Worm (Caenorhabditis elegans) whole organism, late embryonic: Measurements from ENCODE around the gene hum-6.

ENCODE experiments used
- C08G9.2 ChIP-seq: sonication (generic microtip); optimal IDR thresholded peaks from 2 replicates; lab custom pipeline; 2016; ENCODE audit warnings: mild to moderate bottlenecking, missing genetic modification characterization, moderate library complexity, missing compliant biosample characterization
- K09A11.1 ChIP-seq: sonication (generic microtip); optimal IDR thresholded peaks from 2 replicates; lab custom pipeline; 2017; ENCODE audit warnings: antibody characterized with exemption, mild to moderate bottlenecking, missing genetic modification characterization, missing compliant biosample characterization; ENCODE audit not compliant: insufficient read depth
- T23F11.4 ChIP-seq: fragments of 200-800 bp; sonication (Bioruptor generic); optimal IDR thresholded peaks from 2 replicates; lab custom pipeline; 2018; ENCODE audit warnings: mild to moderate bottlenecking, missing genetic modification characterization, missing compliant biosample characterization
- Y22D7AL.16 ChIP-seq: sonication (generic microtip); optimal IDR thresholded peaks from 2 replicates; lab custom pipeline; 2016; ENCODE audit warnings: missing genetic modification characterization, missing compliant biosample characterization
- ahr-1 ChIP-seq: sonication (generic microtip); optimal IDR thresholded peaks from 2 replicates; lab custom pipeline; 2016; ENCODE audit warnings: missing genetic modification characterization, missing compliant biosample characterization
- ceh-2 ChIP-seq: sonication (generic microtip); optimal IDR thresholded peaks from 2 replicates; lab custom pipeline; 2016; ENCODE audit warnings: missing genotype, missing genetic modification characterization, missing compliant biosample characterization
- ceh-24 ChIP-seq: sonication (generic microtip); optimal IDR thresholded peaks from 2 replicates; lab custom pipeline; 2016; ENCODE audit warnings: mild to moderate bottlenecking, missing genetic modification characterization, missing compliant biosample characterization
- ceh-31 ChIP-seq: sonication (generic microtip); optimal IDR thresholded peaks from 2 replicates; lab custom pipeline; 2016; ENCODE audit warnings: missing genetic modification characterization, missing compliant biosample characterization
- ceh-45 ChIP-seq: fragments of 200-800 bp; sonication (Bioruptor generic); IDR thresholded peaks from 2 replicates; pipeline ENCODE4 v1.3.6; 2022; ENCODE audit warnings: missing genetic modification reagents, missing genetic modification characterization, missing compliant biosample characterization
- ceh-6 ChIP-seq: fragments of 200-800 bp; sonication (Bioruptor generic); optimal IDR thresholded peaks from 2 replicates; lab custom pipeline; 2018; ENCODE audit warnings: mild to moderate bottlenecking, missing genetic modification characterization, missing compliant biosample characterization
- ceh-9 ChIP-seq: sonication (generic microtip); optimal IDR thresholded peaks from 2 replicates; lab custom pipeline; 2016; ENCODE audit warnings: mild to moderate bottlenecking, missing genetic modification characterization, inconsistent platforms, missing compliant biosample characterization
- dmd-4 ChIP-seq: sonication (generic microtip); optimal IDR thresholded peaks from 2 replicates; lab custom pipeline; 2016; ENCODE audit warnings: borderline replicate concordance, missing genetic modification characterization, missing compliant biosample characterization
- dve-1 ChIP-seq: sonication (generic microtip); optimal IDR thresholded peaks from 2 replicates; lab custom pipeline; 2017; ENCODE audit warnings: antibody characterized with exemption, mild to moderate bottlenecking, missing genetic modification characterization, missing compliant biosample characterization
- ets-4 ChIP-seq: sonication (generic microtip); optimal IDR thresholded peaks from 2 replicates; lab custom pipeline; 2016; ENCODE audit warnings: missing genetic modification characterization, missing compliant biosample characterization
- eyg-1 ChIP-seq: sonication (generic microtip); optimal IDR thresholded peaks from 2 replicates; lab custom pipeline; 2016; ENCODE audit warnings: missing genotype, missing genetic modification characterization, missing compliant biosample characterization
- gmeb-2 ChIP-seq: sonication (generic microtip); optimal IDR thresholded peaks from 2 replicates; lab custom pipeline; 2016; ENCODE audit warnings: missing genetic modification characterization, inconsistent platforms, missing compliant biosample characterization
- hlh-13 ChIP-seq: fragments of 200-800 bp; sonication (Bioruptor generic); optimal IDR thresholded peaks from 2 replicates; lab custom pipeline; 2018; ENCODE audit warnings: mild to moderate bottlenecking, missing genetic modification characterization, missing compliant biosample characterization
- hlh-15 ChIP-seq: sonication (generic microtip); optimal IDR thresholded peaks from 2 replicates; lab custom pipeline; 2016; ENCODE audit warnings: missing genetic modification characterization, missing compliant biosample characterization
- hlh-6 ChIP-seq: sonication (generic microtip); optimal IDR thresholded peaks from 2 replicates; lab custom pipeline; 2016; ENCODE audit warnings: missing genotype, missing genetic modification characterization, missing compliant biosample characterization
- mec-3 ChIP-seq: sonication (generic microtip); optimal IDR thresholded peaks from 2 replicates; lab custom pipeline; 2016; ENCODE audit warnings: borderline replicate concordance, missing genetic modification characterization, missing compliant biosample characterization
- nhr-232 ChIP-seq: sonication (generic microtip); optimal IDR thresholded peaks from 2 replicates; lab custom pipeline; 2016; ENCODE audit warnings: missing genetic modification characterization, missing compliant biosample characterization
- npax-4 ChIP-seq: sonication (generic microtip); optimal IDR thresholded peaks from 2 replicates; lab custom pipeline; 2016; ENCODE audit warnings: missing genetic modification characterization, missing compliant biosample characterization
- pha-2 ChIP-seq: sonication (generic microtip); optimal IDR thresholded peaks from 2 replicates; lab custom pipeline; 2017; ENCODE audit warnings: mild to moderate bottlenecking, missing genetic modification characterization, missing compliant biosample characterization
- pha-4 ChIP-seq: fragments of 150-350 bp; optimal IDR thresholded peaks from 2 replicates; lab custom pipeline; 2018; ENCODE audit warnings: missing biosample characterization, missing genetic modification reagents, missing genetic modification characterization
- pros-1 ChIP-seq: fragments of 150-350 bp; optimal IDR thresholded peaks from 2 replicates; lab custom pipeline; 2014; ENCODE audit warnings: missing biosample characterization, missing genetic modification reagents, missing genetic modification characterization
- ref-2 ChIP-seq: sonication (generic microtip); optimal IDR thresholded peaks from 2 replicates; lab custom pipeline; 2016; ENCODE audit warnings: missing genetic modification characterization, missing compliant biosample characterization
- sdc-2 ChIP-seq: sonication (generic microtip); optimal IDR thresholded peaks from 2 replicates; lab custom pipeline; 2016; ENCODE audit warnings: missing genotype, missing genetic modification characterization, missing compliant biosample characterization
- sox-2 ChIP-seq: fragments of 200-800 bp; sonication (Bioruptor generic); IDR thresholded peaks from 2 replicates; pipeline ENCODE4 v1.3.6; 2022; ENCODE audit warnings: missing genetic modification reagents, missing genetic modification characterization, missing compliant biosample characterization
- sox-4 ChIP-seq: sonication (generic microtip); optimal IDR thresholded peaks from 2 replicates; lab custom pipeline; 2017; ENCODE audit warnings: mild to moderate bottlenecking, missing genetic modification characterization, inconsistent platforms, missing compliant biosample characterization
- syd-9 ChIP-seq: sonication (generic microtip); optimal IDR thresholded peaks from 2 replicates; lab custom pipeline; 2016; ENCODE audit warnings: mild to moderate bottlenecking, missing genetic modification characterization, moderate library complexity, missing compliant biosample characterization
- tbx-7 ChIP-seq: sonication (generic microtip); optimal IDR thresholded peaks from 2 replicates; lab custom pipeline; 2016; ENCODE audit warnings: missing genotype, missing genetic modification characterization, missing compliant biosample characterization
- ttx-3 ChIP-seq: sonication (generic microtip); optimal IDR thresholded peaks from 2 replicates; lab custom pipeline; 2016; ENCODE audit warnings: missing genetic modification reagents, missing genetic modification characterization, missing compliant biosample characterization
- unc-42 ChIP-seq: sonication (generic microtip); optimal IDR thresholded peaks from 2 replicates; lab custom pipeline; 2016; ENCODE audit warnings: missing genotype, missing genetic modification characterization, missing compliant biosample characterization
- unc-55 ChIP-seq: sonication (generic microtip); optimal IDR thresholded peaks from 2 replicates; lab custom pipeline; 2017; ENCODE audit warnings: missing biosample characterization, missing genetic modification reagents, missing genetic modification characterization
- zip-5 ChIP-seq: sonication (generic microtip); optimal IDR thresholded peaks from 2 replicates; lab custom pipeline; 2016; ENCODE audit warnings: missing genetic modification characterization, missing compliant biosample characterization
- ztf-16 ChIP-seq: sonication (generic microtip); optimal IDR thresholded peaks from 2 replicates; lab custom pipeline; 2017; ENCODE audit warnings: missing genetic modification characterization, missing compliant biosample characterization

The hum-6 gene

DNA sequence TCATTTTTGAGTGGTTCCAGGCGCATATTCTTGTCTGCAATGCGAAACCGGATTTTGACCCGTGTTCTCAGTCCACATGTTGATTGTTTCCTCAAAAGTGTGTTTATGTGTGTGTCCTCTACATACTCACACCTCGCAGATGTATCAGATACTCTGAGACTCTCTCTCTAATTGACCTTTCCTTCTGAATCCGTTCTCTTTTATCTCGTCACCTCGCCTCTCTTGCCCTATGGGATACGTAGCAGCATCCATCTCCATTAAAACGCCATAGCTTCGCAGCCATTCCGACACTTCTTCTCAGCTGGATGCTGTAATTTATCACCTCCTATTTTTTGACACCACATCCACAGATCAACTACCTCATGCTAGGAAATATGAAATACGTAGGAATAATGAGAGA is 27.6 kb downstream of the hum-6 start:
- TF ChIP-seq ceh-2 (tag; lab: Kevin White, UChicago) (no peak), sox-4 (tag; lab: Kevin White, UChicago) (no peak), ref-2 (tag; lab: Kevin White, UChicago) (peak; percentile 42), syd-9 (no peak)
- TF ChIP-seq, all 69 proteins: peak for 1

ce11 chrX:2335384-2335783 is 32.5 kb downstream of the hum-6 start, which contains the start of gene T01B6.1:
Gene T01B6.1 (plus strand): TSS chrX:2335684.
- TF ChIP-seq dve-1 (tag; lab: Kevin White, UChicago) (no peak), hlh-13 (GFP tag; lab: Kevin White, UChicago) (no peak), ceh-6 (no peak), ceh-9 (no peak), hlh-15 (tag; lab: Kevin White, UChicago) (no peak), pros-1 (tag; lab: Kevin White, UChicago) (no peak), sox-4 (tag; lab: Kevin White, UChicago) (no peak)

DNA sequence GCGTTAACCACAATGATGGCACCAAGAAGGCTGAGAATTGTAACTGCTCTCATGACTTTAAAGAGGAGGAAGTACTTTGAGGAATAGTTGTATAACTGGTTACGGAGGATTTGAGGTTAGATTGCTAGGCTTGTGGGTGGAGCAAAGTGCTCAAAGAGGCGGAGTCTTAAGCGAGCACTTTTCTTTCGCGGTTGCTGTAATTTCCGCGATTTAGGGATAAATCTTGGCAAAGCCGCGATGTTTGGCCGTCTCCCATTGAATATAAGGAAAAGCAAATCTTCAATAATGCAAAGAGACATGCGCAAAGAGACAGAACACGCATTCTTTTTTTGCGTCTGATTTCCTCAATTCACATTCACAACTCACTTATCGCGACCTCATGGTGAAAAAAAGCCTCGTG is 35.3 kb downstream of the hum-6 start, which contains the start of gene nlp-45:
Gene nlp-45 (minus strand): TSS at position 101 of the 400 bp plus-strand sequence.
- TF ChIP-seq sox-2 (GFP tag; lab: Robert Waterston, UW) = no peak
- TF ChIP-seq ets-4 (tag; lab: Kevin White, UChicago) = no peak
- TF ChIP-seq unc-42 = no peak
- TF ChIP-seq ceh-45 (GFP tag; lab: Robert Waterston, UW) = no peak
- no peak for TF ChIP-seq dmd-4 (tag; lab: Kevin White, UChicago)
- TF ChIP-seq hlh-6 (tag; lab: Kevin White, UChicago) = no peak
- no peak for TF ChIP-seq syd-9
- no peak for TF ChIP-seq Y22D7AL.16 (tag; lab: Kevin White, UChicago)
- TF ChIP-seq ztf-16 (tag; lab: Kevin White, UChicago) = no peak
- TF ChIP-seq hlh-15 (tag; lab: Kevin White, UChicago) = no peak
- TF ChIP-seq ceh-6 = no peak
- TF ChIP-seq K09A11.1 (tag; lab: Kevin White, UChicago) = no peak
- no peak for TF ChIP-seq pros-1 (tag; lab: Kevin White, UChicago)
- TF ChIP-seq sdc-2 (tag; lab: Kevin White, UChicago) = no peak
- no peak for TF ChIP-seq ceh-24 (tag; lab: Kevin White, UChicago)

- TF ChIP-seq pha-2 = no peak
- TF ChIP-seq unc-42 = no peak
- no peak for TF ChIP-seq ceh-9
- no peak for TF ChIP-seq pros-1 (tag; lab: Kevin White, UChicago)
- TF ChIP-seq tbx-7 (tag; lab: Kevin White, UChicago) = no peak
- no peak for TF ChIP-seq zip-5 (tag; lab: Kevin White, UChicago)
- TF ChIP-seq ttx-3 (tag; lab: Kevin White, UChicago) = no peak
Measured at ce11 chrX:2341989-2342388, 39.1 kb downstream of the hum-6 start, which contains the start of gene nlp-22. Gene nlp-22 (minus strand): TSS chrX:2342089.

DNA sequence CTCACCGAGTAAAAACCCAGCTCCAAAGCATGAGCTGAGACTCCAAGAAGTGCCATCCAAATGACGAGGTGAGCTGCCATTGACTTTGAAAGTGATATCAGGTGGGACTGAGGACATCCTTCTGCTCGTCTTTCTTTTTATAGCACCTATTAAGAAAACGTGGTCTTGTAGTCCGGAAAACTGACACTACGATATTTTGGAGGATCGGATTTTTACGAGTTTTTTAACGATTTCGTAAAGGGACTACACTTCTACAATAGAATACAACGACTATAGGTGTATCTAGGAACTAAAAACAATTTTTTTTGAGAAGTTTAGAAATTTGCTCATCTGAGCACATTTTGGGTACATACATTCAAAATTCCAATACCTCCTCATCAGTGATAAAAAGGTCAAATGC is 40.0 kb downstream of the hum-6 start, which contains the start of gene nlp-23:
Gene nlp-23 (minus strand): TSS at position 101 of the 400 bp plus-strand sequence.
- no peak for TF ChIP-seq ceh-31 (tag; lab: Kevin White, UChicago)
- no peak for TF ChIP-seq tbx-7 (tag; lab: Kevin White, UChicago)
- no peak for TF ChIP-seq npax-4
- no peak for TF ChIP-seq eyg-1
- no peak for TF ChIP-seq sox-2 (GFP tag; lab: Robert Waterston, UW)
- TF ChIP-seq nhr-232 (tag; lab: Kevin White, UChicago) = no peak
- TF ChIP-seq ahr-1 (tag; lab: Kevin White, UChicago) = no peak
- no peak for TF ChIP-seq sdc-2 (tag; lab: Kevin White, UChicago)
- no peak for TF ChIP-seq ttx-3 (tag; lab: Kevin White, UChicago)
- no peak for TF ChIP-seq unc-55 (GFP tag; lab: Kevin White, UChicago)
- no peak for TF ChIP-seq pha-4 (tag; lab: Kevin White, UChicago)
- TF ChIP-seq hlh-6 (tag; lab: Kevin White, UChicago) = no peak
- no peak for TF ChIP-seq T23F11.4 (GFP tag; lab: Kevin White, UChicago)
- no peak for TF ChIP-seq C08G9.2
- TF ChIP-seq pha-2 = no peak
- no peak for TF ChIP-seq mec-3 (tag; lab: Kevin White, UChicago)
- no peak for TF ChIP-seq gmeb-2 (tag; lab: Kevin White, UChicago)
